Worm (Caenorhabditis elegans) whole organism, young adult: ENCODE data around the gene let-756.

Experiments used
- B0261.1 ChIP-seq: sonication (generic microtip); optimal IDR thresholded peaks from 2 replicates; lab custom pipeline; 2016; ENCODE audit warnings: mild to moderate bottlenecking, missing genetic modification characterization, moderate library complexity, missing compliant biosample characterization
- B0336.3 ChIP-seq: fragments of 200-800 bp; sonication (Bioruptor generic); IDR thresholded peaks from 2 replicates; pipeline ENCODE4 v1.3.6; 2022; ENCODE audit warnings: missing genetic modification characterization, missing compliant biosample characterization
- C06A6.2 ChIP-seq: fragments of 200-800 bp; sonication (Bioruptor generic); conservative IDR thresholded peaks from 2 replicates; pipeline ENCODE4 v1.3.6; 2022; ENCODE audit warnings: missing genetic modification characterization, missing compliant biosample characterization
- D2030.7 ChIP-seq: fragments of 200-800 bp; sonication (Bioruptor generic); IDR thresholded peaks from 2 replicates; pipeline ENCODE4 v1.3.6; 2022; ENCODE audit warnings: missing genetic modification reagents, missing genetic modification characterization, missing compliant biosample characterization
- F10E7.11 ChIP-seq: sonication (generic microtip); optimal IDR thresholded peaks from 2 replicates; lab custom pipeline; 2017; ENCODE audit warnings: mild to moderate bottlenecking, missing genetic modification characterization, moderate library complexity, missing compliant biosample characterization
- F23B12.7 ChIP-seq: sonication (generic microtip); optimal IDR thresholded peaks from 2 replicates; lab custom pipeline; 2017; ENCODE audit warnings: missing genetic modification characterization, mild to moderate bottlenecking, missing compliant biosample characterization, antibody characterized with exemption, moderate library complexity; ENCODE audit not compliant: insufficient read depth
- F37B4.10 ChIP-seq: fragments of 200-800 bp; sonication (Bioruptor generic); IDR thresholded peaks from 2 replicates; pipeline ENCODE4 v1.3.6; 2022; ENCODE audit warnings: missing genetic modification characterization, missing compliant biosample characterization
- Y53F4B.3 ChIP-seq: fragments of 200-800 bp; sonication (Bioruptor generic); IDR thresholded peaks from 2 replicates; pipeline ENCODE4 v1.3.6; 2022; ENCODE audit warnings: missing genetic modification reagents, missing genetic modification characterization, missing compliant biosample characterization
- Y53G8AR.9 ChIP-seq: fragments of 200-800 bp; sonication (Bioruptor generic); conservative IDR thresholded peaks from 2 replicates; pipeline ENCODE4 v1.3.6; 2022; ENCODE audit warnings: missing genetic modification reagents, missing genetic modification characterization, missing compliant biosample characterization
- Y67H2A.10 ChIP-seq: fragments of 200-800 bp; sonication (Bioruptor generic); conservative IDR thresholded peaks from 2 replicates; pipeline ENCODE4 v1.3.6; 2022; ENCODE audit warnings: missing genetic modification reagents, missing genetic modification characterization, missing compliant biosample characterization
- ZK185.1 ChIP-seq: sonication (generic microtip); optimal IDR thresholded peaks from 2 replicates; lab custom pipeline; 2016; ENCODE audit warnings: mild to moderate bottlenecking, missing genetic modification characterization, missing compliant biosample characterization; ENCODE audit not compliant: poor library complexity, severe bottlenecking
- aptf-2 ChIP-seq: fragments of 200-800 bp; sonication (Bioruptor generic); conservative IDR thresholded peaks from 2 replicates; pipeline ENCODE4 v1.3.6; 2022; ENCODE audit warnings: missing genetic modification reagents, missing genetic modification characterization, missing compliant biosample characterization
- attf-3 ChIP-seq: fragments of 200-800 bp; sonication (Bioruptor generic); conservative IDR thresholded peaks from 2 replicates; pipeline ENCODE4 v1.3.6; 2022; ENCODE audit warnings: missing genetic modification reagents, missing genetic modification characterization, missing compliant biosample characterization
- attf-6 ChIP-seq: fragments of 200-800 bp; sonication (Bioruptor generic); IDR thresholded peaks from 2 replicates; pipeline ENCODE4 v1.3.6; 2022; ENCODE audit warnings: missing genetic modification reagents, missing genetic modification characterization, missing compliant biosample characterization
- cebp-2 ChIP-seq: fragments of 200-800 bp; sonication (Bioruptor generic); IDR thresholded peaks from 2 replicates; pipeline ENCODE4 v1.3.6; 2022; ENCODE audit warnings: missing genetic modification characterization, missing compliant biosample characterization
- ceh-27 ChIP-seq: fragments of 200-800 bp; sonication (Bioruptor generic); optimal IDR thresholded peaks from 2 replicates; lab custom pipeline; 2018; ENCODE audit warnings: mild to moderate bottlenecking, missing genetic modification characterization, moderate library complexity, missing compliant biosample characterization
- ceh-91 ChIP-seq: fragments of 200-800 bp; sonication (Bioruptor generic); IDR thresholded peaks from 2 replicates; pipeline ENCODE4 v1.3.6; 2022; ENCODE audit warnings: missing genetic modification reagents, missing genetic modification characterization, missing compliant biosample characterization
- chd-7 ChIP-seq: sonication (generic microtip); optimal IDR thresholded peaks from 2 replicates; lab custom pipeline; 2016; ENCODE audit warnings: mild to moderate bottlenecking, missing genetic modification characterization, moderate library complexity, missing compliant biosample characterization
- efl-1 ChIP-seq: fragments of 150-350 bp; optimal IDR thresholded peaks from 2 replicates; lab custom pipeline; 2014; ENCODE audit warnings: missing biosample characterization, missing genetic modification reagents, missing genetic modification characterization
- hlh-12 ChIP-seq: sonication (generic microtip); optimal IDR thresholded peaks from 2 replicates; lab custom pipeline; 2016; ENCODE audit warnings: missing genetic modification characterization, missing compliant biosample characterization
- hmg-20 ChIP-seq: fragments of 200-800 bp; sonication (Bioruptor generic); IDR thresholded peaks from 2 replicates; pipeline ENCODE4 v1.3.6; 2022; ENCODE audit warnings: missing genetic modification reagents, missing genetic modification characterization, missing compliant biosample characterization
- lin-26 ChIP-seq: fragments of 200-800 bp; sonication (Bioruptor generic); IDR thresholded peaks from 2 replicates; pipeline ENCODE4 v1.3.6; 2022; ENCODE audit warnings: missing genetic modification reagents, missing genetic modification characterization, missing compliant biosample characterization
- lin-35 ChIP-seq, 3 experiments: fragments of 150-350 bp in 2 of 3; sonication (generic microtip) in 1 of 3; optimal IDR thresholded peaks; 2 replicates each; lab custom pipeline; 2014 to 2018; ENCODE audit warnings: missing biosample characterization in 3 of 3, missing genetic modification characterization in 3 of 3, missing genetic modification reagents in 3 of 3
- lir-1 ChIP-seq: fragments of 200-800 bp; sonication (Bioruptor generic); conservative IDR thresholded peaks from 2 replicates; pipeline ENCODE4 v1.3.6; 2022; ENCODE audit warnings: missing genetic modification reagents, missing genetic modification characterization, missing compliant biosample characterization
- madf-3 ChIP-seq: fragments of 200-800 bp; sonication (Bioruptor generic); IDR thresholded peaks from 2 replicates; pipeline ENCODE4 v1.3.6; 2022; ENCODE audit warnings: missing genetic modification reagents, missing genetic modification characterization, missing compliant biosample characterization
- madf-6 ChIP-seq: fragments of 200-800 bp; sonication (Bioruptor generic); IDR thresholded peaks from 2 replicates; pipeline ENCODE4 v1.3.6; 2022; ENCODE audit warnings: missing genetic modification reagents, missing genetic modification characterization, missing compliant biosample characterization
- mcd-1 ChIP-seq: fragments of 200-800 bp; sonication (Bioruptor generic); IDR thresholded peaks from 2 replicates; pipeline ENCODE4 v1.3.6; 2022; ENCODE audit warnings: missing genetic modification reagents, missing genetic modification characterization, missing compliant biosample characterization
- nfyb-1 ChIP-seq: fragments of 200-800 bp; sonication (Bioruptor generic); IDR thresholded peaks from 2 replicates; pipeline ENCODE4 v1.3.6; 2022; ENCODE audit warnings: missing genetic modification reagents, missing genetic modification characterization, missing compliant biosample characterization
- nhr-179 ChIP-seq: sonication (generic microtip); optimal IDR thresholded peaks from 2 replicates; lab custom pipeline; 2016; ENCODE audit warnings: mild to moderate bottlenecking, missing genetic modification characterization, missing compliant biosample characterization
- pha-4 ChIP-seq: fragments of 150-350 bp; sonication (generic microtip); optimal IDR thresholded peaks from 2 replicates; lab custom pipeline; 2014; ENCODE audit warnings: missing biosample characterization, missing genetic modification reagents, missing genetic modification characterization
- sea-2 ChIP-seq: fragments of 200-800 bp; sonication (Bioruptor generic); IDR thresholded peaks from 2 replicates; pipeline ENCODE4 v1.3.6; 2022; ENCODE audit warnings: missing genetic modification characterization, missing compliant biosample characterization
- snpc-1.3 ChIP-seq: sonication (generic microtip); optimal IDR thresholded peaks from 2 replicates; lab custom pipeline; 2017; ENCODE audit warnings: missing genetic modification characterization, mild to moderate bottlenecking, missing compliant biosample characterization, antibody characterized with exemption, moderate library complexity, missing genotype, missing genetic modification reagents; ENCODE audit not compliant: insufficient read depth
- somi-1 ChIP-seq: fragments of 200-800 bp; sonication (Bioruptor generic); optimal IDR thresholded peaks from 2 replicates; lab custom pipeline; 2018; ENCODE audit warnings: mild to moderate bottlenecking, missing genetic modification characterization, missing compliant biosample characterization
- unc-130 ChIP-seq: sonication (generic microtip); optimal IDR thresholded peaks from 2 replicates; lab custom pipeline; 2016; ENCODE audit warnings: missing genetic modification reagents, missing genetic modification characterization, missing compliant biosample characterization
- xnd-1 ChIP-seq: sonication (generic microtip); optimal IDR thresholded peaks from 2 replicates; lab custom pipeline; 2016; ENCODE audit warnings: missing genotype, missing genetic modification reagents, missing genetic modification characterization, missing compliant biosample characterization
- zfh-2 ChIP-seq: fragments of 200-800 bp; sonication (Bioruptor generic); conservative IDR thresholded peaks from 2 replicates; pipeline ENCODE4 v1.3.6; 2022; ENCODE audit warnings: missing genetic modification reagents, missing genetic modification characterization, missing compliant biosample characterization
- ztf-25 ChIP-seq: fragments of 200-800 bp; sonication (Bioruptor generic); IDR thresholded peaks from 2 replicates; pipeline ENCODE4 v1.3.6; 2022; ENCODE audit warnings: missing genetic modification reagents, missing genetic modification characterization, missing compliant biosample characterization
- ztf-26 ChIP-seq: sonication (generic microtip); optimal IDR thresholded peaks from 2 replicates; lab custom pipeline; 2017; ENCODE audit warnings: missing genetic modification characterization, missing compliant biosample characterization

let-756 gene

DNA sequence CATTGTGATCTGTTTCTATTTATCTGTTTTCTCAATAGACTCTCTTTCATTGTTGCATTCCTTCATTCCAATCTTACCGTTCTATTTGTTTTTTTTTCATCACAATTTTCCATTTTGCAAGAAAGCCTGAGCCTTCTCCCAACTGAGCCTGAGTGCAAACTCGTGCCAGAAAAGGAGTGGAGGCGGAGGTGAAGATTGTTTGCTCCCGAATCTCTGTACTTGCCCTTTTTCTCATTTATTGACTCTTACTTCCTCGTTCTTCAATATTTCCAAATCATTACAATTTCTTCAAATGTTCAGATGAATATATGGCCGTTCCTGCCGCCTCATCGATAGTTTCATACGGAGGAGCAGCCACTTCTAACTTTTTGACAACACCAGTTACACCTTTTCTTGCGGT lies at the start of gene let-756:
TSS of gene let-756 (plus strand) at position 301 of the 400 bp plus-strand sequence.
- TF ChIP-seq sea-2 (GFP tag; lab: Robert Waterston, UW) (no peak), ztf-25 (GFP tag; lab: Robert Waterston, UW) (no peak), hmg-20 (GFP tag; lab: Robert Waterston, UW) (no peak), Y53F4B.3 (no peak), unc-130 (no peak), somi-1 (GFP tag; lab: Kevin White, UChicago) (no peak), F10E7.11 (tag; lab: Kevin White, UChicago) (no peak), lin-35 (GFP tag; optimal IDR thresholded peaks at IDR 0.05; lab: Kevin White, UChicago) (no peak), C06A6.2 (no peak), pha-4 (no peak), ceh-91 (no peak), F37B4.10 (GFP tag; lab: Robert Waterston, UW) (no peak), madf-3 (GFP tag; lab: Robert Waterston, UW) (no peak), ceh-27 (no peak), D2030.7 (no peak), efl-1 (GFP tag; lab: Kevin White, UChicago) (no peak), ZK185.1 (no peak), xnd-1 (tag; lab: Kevin White, UChicago) (no peak)

DNA sequence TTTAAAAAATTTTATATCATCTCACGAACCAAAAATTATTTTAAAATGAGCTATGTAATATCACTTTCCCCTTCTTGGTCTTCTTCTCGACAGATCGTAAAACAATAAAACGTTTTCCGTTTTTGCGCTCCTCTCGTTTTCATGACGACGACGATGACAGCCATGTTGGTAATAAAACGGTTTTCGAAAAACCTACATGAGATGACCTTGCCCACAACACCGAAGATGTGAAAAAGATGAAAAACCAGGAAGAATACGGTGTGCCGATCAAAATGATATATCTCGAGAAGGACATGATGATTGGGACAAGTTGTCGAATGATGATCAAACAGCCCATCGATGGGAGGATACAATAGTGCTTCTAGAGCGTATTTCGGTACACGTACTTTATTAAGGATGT lies 48.2 kb upstream of the let-756 start:
- TF ChIP-seq snpc-1.3 (tag; lab: Kevin White, UChicago) = no peak
- no peak for TF ChIP-seq efl-1 (GFP tag; lab: Kevin White, UChicago)
- TF ChIP-seq mcd-1 (GFP tag; lab: Robert Waterston, UW) = no peak
- no peak for TF ChIP-seq attf-3
- no peak for TF ChIP-seq lir-1
- no peak for TF ChIP-seq cebp-2
- TF ChIP-seq zfh-2 (GFP tag; lab: Robert Waterston, UW) = no peak
- TF ChIP-seq madf-3 (GFP tag; lab: Robert Waterston, UW) = no peak
- TF ChIP-seq nfyb-1 (GFP tag; lab: Robert Waterston, UW) = no peak
- no peak for TF ChIP-seq Y67H2A.10
- no peak for TF ChIP-seq B0261.1 (tag; lab: Kevin White, UChicago)
- no peak for TF ChIP-seq ztf-26 (tag; lab: Kevin White, UChicago)
- no peak for TF ChIP-seq lin-35 (GFP tag; optimal IDR thresholded peaks at IDR 0.05; lab: Kevin White, UChicago)

ce11 chrIII:6359171-6359854 lies 47.6 kb upstream of the let-756 start:
- TF ChIP-seq madf-6 (GFP tag; lab: Robert Waterston, UW) (no peak), attf-6 (GFP tag; lab: Robert Waterston, UW) (no peak), hlh-12 (tag; lab: Kevin White, UChicago) (no peak), madf-3 (GFP tag; lab: Robert Waterston, UW) (no peak), Y67H2A.10 (no peak), lir-1 (no peak), B0336.3 (no peak), nhr-179 (tag; lab: Kevin White, UChicago) (no peak), aptf-2 (no peak)
- TF ChIP-seq, all 124 proteins: peak for 0

- TF ChIP-seq chd-7 (tag; lab: Kevin White, UChicago) = no peak
- 0 out of 2 replicates have a peak, but pooled peaks have one; percentile 29 for TF ChIP-seq Y53G8AR.9 (GFP tag; lab: Robert Waterston, UW)
- no peak for TF ChIP-seq F23B12.7 (tag; lab: Kevin White, UChicago)
- TF ChIP-seq ztf-26 (tag; lab: Kevin White, UChicago) = no peak
- TF ChIP-seq zfh-2 (GFP tag; lab: Robert Waterston, UW) = peak; percentile 23; the same call in 1 of the 2 replicates
- TF ChIP-seq lin-26 (GFP tag; lab: Robert Waterston, UW) = peak; percentile 46; the same call in 1 of the 2 replicates
Observed at ce11 chrIII:6360114-6360513, 46.8 kb upstream of the let-756 start.
